Fruit fly (Drosophila melanogaster) whole organism, pupa: ENCODE results near the gene CG10738.

Experiments used
- CG14655 ChIP-seq: fragments of 200-800 bp; sonication (Bioruptor generic); optimal IDR thresholded peaks from 3 replicates; lab custom pipeline; 2017; ENCODE audit warnings: mild to moderate bottlenecking, missing biosample characterization, missing genetic modification reagents, missing genetic modification characterization
- CG15710 ChIP-seq: fragments of 200-800 bp; sonication (Bioruptor generic); optimal IDR thresholded peaks from 2 replicates; lab custom pipeline; 2018; ENCODE audit warnings: missing biosample characterization, mild to moderate bottlenecking, missing genetic modification characterization, moderate library complexity
- Ets98B ChIP-seq: fragments of 200-800 bp; sonication (Bioruptor generic); IDR thresholded peaks from 2 replicates; pipeline ENCODE4 v1.3.6; 2022; ENCODE audit warnings: missing biosample characterization, missing genetic modification characterization
- Pif1A ChIP-seq: fragments of 200-800 bp; sonication (Bioruptor generic); optimal IDR thresholded peaks from 3 replicates; lab custom pipeline; 2016; ENCODE audit warnings: missing biosample characterization, missing genetic modification characterization
- rn ChIP-seq: fragments of 200-800 bp; sonication (Bioruptor generic); IDR thresholded peaks from 2 replicates; pipeline ENCODE4 v1.3.6; 2022; ENCODE audit warnings: missing biosample characterization, missing genetic modification characterization

DNA sequence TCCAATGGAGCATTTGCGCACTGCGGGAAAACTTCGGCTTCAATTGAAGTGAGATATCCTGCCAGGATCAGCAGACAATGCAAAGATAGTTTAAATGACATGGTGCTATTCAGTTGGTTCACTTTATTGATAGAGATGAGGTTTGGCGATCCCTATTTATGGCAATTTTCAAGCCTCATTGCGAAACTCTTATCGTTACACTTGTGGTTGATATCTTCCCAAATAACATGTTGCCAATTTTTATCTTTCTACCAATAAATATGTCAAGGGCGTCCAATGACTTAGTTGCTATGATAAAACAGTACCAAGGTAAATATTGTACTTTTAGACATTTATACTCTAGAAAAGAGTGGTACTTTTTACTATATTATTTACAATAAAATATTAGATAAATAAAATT lies 26.5 kb upstream of the CG10738 start, which contains the start of gene CG33263:
- TF ChIP-seq Ets98B (no peak), rn (GFP tag; lab: Robert Waterston, UW) (no peak), CG15710 (no peak), Pif1A (GFP tag; lab: Kevin White, UChicago) (no peak), CG14655 (no peak)
